Worm (Caenorhabditis elegans): ENCODE measurements around the gene odr-1.

- TF ChIP-seq ztf-11 (tag; optimal IDR thresholded peaks at IDR 0.05) (no peak), nhr-11 (tag; optimal IDR thresholded peaks at IDR 0.05) (no peak), lin-13 (GFP tag; optimal IDR thresholded peaks at IDR 0.05) (no peak), ZK337.2 (GFP tag; IDR thresholded peaks at IDR 0.05) (no peak), mdt-29 (GFP tag; IDR thresholded peaks at IDR 0.05) (no peak), ztf-7 (tag; optimal IDR thresholded peaks at IDR 0.05) (no peak)
These were observed 7.9 kb upstream of the odr-1 start for ce11 chrX:13558667-13559066.

Data from whole organism, L4 larva.